Worm (Caenorhabditis elegans) whole organism, midembryonic: ENCODE measurements around the gene srw-26.

Experiments used
- T22C8.4 ChIP-seq: fragments of 200-800 bp; sonication (Bioruptor generic); IDR thresholded peaks from 2 replicates; pipeline ENCODE4 v1.3.6; 2022; ENCODE audit warnings: missing genetic modification characterization, missing compliant biosample characterization
- cog-1 ChIP-seq: sonication (generic microtip); optimal IDR thresholded peaks from 2 replicates; lab custom pipeline; 2016; ENCODE audit warnings: missing genetic modification characterization, missing compliant biosample characterization
- flt-1 ChIP-seq: fragments of 200-800 bp; sonication (Bioruptor generic); IDR thresholded peaks from 2 replicates; pipeline ENCODE4 v1.3.6; 2022; ENCODE audit warnings: missing genetic modification characterization, missing compliant biosample characterization
- med-1 ChIP-seq: sonication (generic microtip); optimal IDR thresholded peaks from 2 replicates; lab custom pipeline; 2017; ENCODE audit warnings: missing genetic modification characterization, mild to moderate bottlenecking, missing compliant biosample characterization, antibody characterized with exemption, missing genetic modification reagents; ENCODE audit not compliant: insufficient read depth
- tab-1 ChIP-seq: fragments of 200-800 bp; sonication (Bioruptor generic); IDR thresholded peaks from 2 replicates; pipeline ENCODE4 v1.3.6; 2022; ENCODE audit warnings: missing genetic modification characterization, missing compliant biosample characterization
- ztf-29 ChIP-seq: fragments of 200-800 bp; sonication (Bioruptor generic); IDR thresholded peaks from 2 replicates; pipeline ENCODE4 v1.3.6; 2022; ENCODE audit warnings: missing genetic modification reagents, missing genetic modification characterization, missing compliant biosample characterization

DNA sequence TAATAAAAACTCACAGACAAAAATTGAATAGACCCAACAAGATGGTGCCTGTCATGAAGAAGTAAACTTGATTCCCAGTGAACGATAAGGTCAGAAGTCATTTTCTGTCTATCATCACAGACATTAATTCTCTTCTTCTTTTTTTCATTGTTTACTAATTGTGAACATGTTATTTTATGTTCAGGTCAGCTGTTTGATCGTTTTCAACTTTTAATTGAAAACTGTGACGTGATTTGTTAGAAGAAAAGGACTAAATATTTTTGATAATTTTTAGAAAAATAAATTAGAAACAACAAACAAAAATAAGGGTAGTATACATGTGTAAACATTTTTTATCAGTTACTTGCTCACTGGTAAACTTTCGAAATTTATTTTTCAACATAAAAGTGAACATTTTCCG lies 37.4 kb upstream of the srw-26 start, which contains the start of gene F36G9.7:
- TF ChIP-seq ztf-29, result no peak
- no peak for TF ChIP-seq flt-1 (GFP tag; lab: Robert Waterston, UW)
- no peak for TF ChIP-seq tab-1
- no peak for TF ChIP-seq T22C8.4 (GFP tag; lab: Robert Waterston, UW)
- TF ChIP-seq cog-1, result no peak
- no peak for TF ChIP-seq med-1 (GFP tag; lab: Kevin White, UChicago)
